Worm (Caenorhabditis elegans) whole organism, late embryonic: ENCODE data around the gene srh-245.

ENCODE experiments used
- C08G9.2 ChIP-seq: sonication (generic microtip); optimal IDR thresholded peaks from 2 replicates; lab custom pipeline; 2016; ENCODE audit warnings: mild to moderate bottlenecking, missing genetic modification characterization, moderate library complexity, missing compliant biosample characterization
- F13H6.1 ChIP-seq: sonication (generic microtip); optimal IDR thresholded peaks from 2 replicates; lab custom pipeline; 2016; ENCODE audit warnings: missing genetic modification characterization, missing compliant biosample characterization
- K09A11.1 ChIP-seq: sonication (generic microtip); optimal IDR thresholded peaks from 2 replicates; lab custom pipeline; 2017; ENCODE audit warnings: antibody characterized with exemption, mild to moderate bottlenecking, missing genetic modification characterization, missing compliant biosample characterization; ENCODE audit not compliant: insufficient read depth
- ama-1 ChIP-seq: fragments of 150-350 bp; optimal IDR thresholded peaks from 2 replicates; lab custom pipeline; 2014
- ceh-14 ChIP-seq: sonication (generic microtip); optimal IDR thresholded peaks from 2 replicates; lab custom pipeline; 2016; ENCODE audit warnings: missing genotype, missing genetic modification characterization, missing compliant biosample characterization
- ceh-18 ChIP-seq: sonication (generic microtip); optimal IDR thresholded peaks from 2 replicates; lab custom pipeline; 2016; ENCODE audit warnings: missing genetic modification characterization, missing compliant biosample characterization
- ceh-19 ChIP-seq: fragments of 200-800 bp; sonication (Bioruptor generic); optimal IDR thresholded peaks from 2 replicates; lab custom pipeline; 2018; ENCODE audit warnings: mild to moderate bottlenecking, missing genetic modification characterization, missing compliant biosample characterization
- ceh-2 ChIP-seq: sonication (generic microtip); optimal IDR thresholded peaks from 2 replicates; lab custom pipeline; 2016; ENCODE audit warnings: missing genotype, missing genetic modification characterization, missing compliant biosample characterization
- ceh-22 ChIP-seq: sonication (generic microtip); optimal IDR thresholded peaks from 2 replicates; lab custom pipeline; 2017; ENCODE audit warnings: missing biosample characterization, missing genetic modification characterization
- ceh-24 ChIP-seq: sonication (generic microtip); optimal IDR thresholded peaks from 2 replicates; lab custom pipeline; 2016; ENCODE audit warnings: mild to moderate bottlenecking, missing genetic modification characterization, missing compliant biosample characterization
- ceh-30 ChIP-seq: fragments of 150-350 bp; optimal IDR thresholded peaks from 2 replicates; lab custom pipeline; 2014; ENCODE audit warnings: missing biosample characterization, missing genetic modification characterization
- ceh-31 ChIP-seq: sonication (generic microtip); optimal IDR thresholded peaks from 2 replicates; lab custom pipeline; 2016; ENCODE audit warnings: missing genetic modification characterization, missing compliant biosample characterization
- ceh-48 ChIP-seq: sonication (generic microtip); optimal IDR thresholded peaks from 2 replicates; lab custom pipeline; 2016; ENCODE audit warnings: missing genetic modification characterization, inconsistent platforms, missing compliant biosample characterization
- che-1 ChIP-seq: sonication (generic microtip); optimal IDR thresholded peaks from 2 replicates; lab custom pipeline; 2016; ENCODE audit warnings: mild to moderate bottlenecking, missing genetic modification characterization, missing compliant biosample characterization
- dmd-4 ChIP-seq: sonication (generic microtip); optimal IDR thresholded peaks from 2 replicates; lab custom pipeline; 2016; ENCODE audit warnings: borderline replicate concordance, missing genetic modification characterization, missing compliant biosample characterization
- eyg-1 ChIP-seq: sonication (generic microtip); optimal IDR thresholded peaks from 2 replicates; lab custom pipeline; 2016; ENCODE audit warnings: missing genotype, missing genetic modification characterization, missing compliant biosample characterization
- fkh-6 ChIP-seq: sonication (generic microtip); optimal IDR thresholded peaks from 2 replicates; lab custom pipeline; 2016; ENCODE audit warnings: missing genetic modification characterization, missing compliant biosample characterization
- gmeb-2 ChIP-seq: sonication (generic microtip); optimal IDR thresholded peaks from 2 replicates; lab custom pipeline; 2016; ENCODE audit warnings: missing genetic modification characterization, inconsistent platforms, missing compliant biosample characterization
- hlh-13 ChIP-seq: fragments of 200-800 bp; sonication (Bioruptor generic); optimal IDR thresholded peaks from 2 replicates; lab custom pipeline; 2018; ENCODE audit warnings: mild to moderate bottlenecking, missing genetic modification characterization, missing compliant biosample characterization
- madf-2 ChIP-seq: sonication (generic microtip); optimal IDR thresholded peaks from 2 replicates; lab custom pipeline; 2017; ENCODE audit warnings: missing genetic modification characterization, missing compliant biosample characterization
- nhr-232 ChIP-seq: sonication (generic microtip); optimal IDR thresholded peaks from 2 replicates; lab custom pipeline; 2016; ENCODE audit warnings: missing genetic modification characterization, missing compliant biosample characterization
- odd-2 ChIP-seq: sonication (generic microtip); optimal IDR thresholded peaks from 2 replicates; lab custom pipeline; 2017; ENCODE audit warnings: antibody characterized with exemption, mild to moderate bottlenecking, missing genetic modification characterization, missing compliant biosample characterization
- pat-9 ChIP-seq: fragments of 200-800 bp; sonication (Bioruptor generic); optimal IDR thresholded peaks from 2 replicates; lab custom pipeline; 2018; ENCODE audit warnings: mild to moderate bottlenecking, missing genetic modification characterization, moderate library complexity, missing compliant biosample characterization
- pqm-1 ChIP-seq: sonication (generic microtip); optimal IDR thresholded peaks from 2 replicates; lab custom pipeline; 2016; ENCODE audit warnings: missing genetic modification characterization, missing compliant biosample characterization
- pros-1 ChIP-seq: fragments of 150-350 bp; optimal IDR thresholded peaks from 2 replicates; lab custom pipeline; 2014; ENCODE audit warnings: missing biosample characterization, missing genetic modification reagents, missing genetic modification characterization
- ref-2 ChIP-seq: sonication (generic microtip); optimal IDR thresholded peaks from 2 replicates; lab custom pipeline; 2016; ENCODE audit warnings: missing genetic modification characterization, missing compliant biosample characterization
- rnt-1 ChIP-seq: sonication (generic microtip); optimal IDR thresholded peaks from 2 replicates; lab custom pipeline; 2016; ENCODE audit warnings: missing genetic modification characterization, missing compliant biosample characterization
- sdc-2 ChIP-seq: sonication (generic microtip); optimal IDR thresholded peaks from 2 replicates; lab custom pipeline; 2016; ENCODE audit warnings: missing genotype, missing genetic modification characterization, missing compliant biosample characterization
- sox-2 ChIP-seq: fragments of 200-800 bp; sonication (Bioruptor generic); IDR thresholded peaks from 2 replicates; pipeline ENCODE4 v1.3.6; 2022; ENCODE audit warnings: missing genetic modification reagents, missing genetic modification characterization, missing compliant biosample characterization
- sox-4 ChIP-seq: sonication (generic microtip); optimal IDR thresholded peaks from 2 replicates; lab custom pipeline; 2017; ENCODE audit warnings: mild to moderate bottlenecking, missing genetic modification characterization, inconsistent platforms, missing compliant biosample characterization
- syd-9 ChIP-seq: sonication (generic microtip); optimal IDR thresholded peaks from 2 replicates; lab custom pipeline; 2016; ENCODE audit warnings: mild to moderate bottlenecking, missing genetic modification characterization, moderate library complexity, missing compliant biosample characterization
- tbx-7 ChIP-seq: sonication (generic microtip); optimal IDR thresholded peaks from 2 replicates; lab custom pipeline; 2016; ENCODE audit warnings: missing genotype, missing genetic modification characterization, missing compliant biosample characterization
- ttx-3 ChIP-seq: sonication (generic microtip); optimal IDR thresholded peaks from 2 replicates; lab custom pipeline; 2016; ENCODE audit warnings: missing genetic modification reagents, missing genetic modification characterization, missing compliant biosample characterization
- unc-3 ChIP-seq, 2 experiments: fragments of 200-800 bp in 1 of 2; sonication (Bioruptor generic) in 1 of 2; sonication (generic microtip) in 1 of 2; conservative IDR thresholded peaks in 1 of 2; optimal IDR thresholded peaks in 1 of 2; 2 replicates each; pipeline versions ENCODE4 v1.3.6 to Lab custom; 2016 to 2022; ENCODE audit warnings: missing compliant biosample characterization in 2 of 2, missing genetic modification characterization in 2 of 2, missing genetic modification reagents in 1 of 2
- unc-86 ChIP-seq: sonication (generic microtip); optimal IDR thresholded peaks from 2 replicates; lab custom pipeline; 2016; ENCODE audit warnings: missing genetic modification characterization, missing compliant biosample characterization
- zip-5 ChIP-seq: sonication (generic microtip); optimal IDR thresholded peaks from 2 replicates; lab custom pipeline; 2016; ENCODE audit warnings: missing genetic modification characterization, missing compliant biosample characterization
- ztf-16 ChIP-seq: sonication (generic microtip); optimal IDR thresholded peaks from 2 replicates; lab custom pipeline; 2017; ENCODE audit warnings: missing genetic modification characterization, missing compliant biosample characterization

The srh-245 gene

ce11 chrV:676550-677084 lies 20.9 kb upstream of the srh-245 start, which contains the start of the genes fbxa-72 and srx-21:
Gene fbxa-72 (minus strand): TSS chrV:676753.
Gene srx-21 (plus strand): TSS chrV:677034.
- no peak for TF ChIP-seq ceh-14 (tag; lab: Kevin White, UChicago)
- no peak for TF ChIP-seq nhr-232 (tag; lab: Kevin White, UChicago)
- no peak for TF ChIP-seq sox-2 (GFP tag; lab: Robert Waterston, UW)
- TF ChIP-seq rnt-1 (tag; lab: Kevin White, UChicago), result no peak

- TF ChIP-seq ceh-24 (tag; lab: Kevin White, UChicago) (no peak), ref-2 (tag; lab: Kevin White, UChicago) (no peak), F13H6.1 (tag; lab: Kevin White, UChicago) (no peak), gmeb-2 (no peak), eyg-1 (tag; lab: Kevin White, UChicago) (no peak), tbx-7 (tag; lab: Kevin White, UChicago) (no peak), ceh-18 (no peak), pros-1 (no peak), sdc-2 (tag; lab: Kevin White, UChicago) (no peak), ceh-30 (tag; lab: Kevin White, UChicago) (no peak), ceh-31 (no peak), odd-2 (no peak), ztf-16 (no peak), ceh-48 (no peak), madf-2 (tag; lab: Kevin White, UChicago) (no peak), C08G9.2 (tag; lab: Kevin White, UChicago) (no peak), unc-86 (tag; lab: Kevin White, UChicago) (no peak), che-1 (tag; lab: Kevin White, UChicago) (no peak)
These were observed 20.4 kb upstream of the srh-245 start for ce11 chrV:676090-676489.

ce11 chrV:674213-674612 lies 18.5 kb upstream of the srh-245 start, which contains the start of gene sru-25:
Gene sru-25 (minus strand): TSS chrV:674313.
- TF ChIP-seq dmd-4 (tag; lab: Kevin White, UChicago), result no peak

ce11 chrV:671342-671741 lies 15.6 kb upstream of the srh-245 start, which contains the start of gene sru-24:
Gene sru-24 (minus strand): TSS chrV:671442.
- TF ChIP-seq hlh-13 (no peak), unc-3 (GFP tag; conservative IDR thresholded peaks at IDR 0.05; lab: Robert Waterston, UW) (no peak), unc-3 (tag; optimal IDR thresholded peaks at IDR 0.05; lab: Kevin White, UChicago) (no peak), ceh-19 (GFP tag; lab: Kevin White, UChicago) (no peak), ceh-48 (no peak), fkh-6 (tag; lab: Kevin White, UChicago) (no peak), pat-9 (no peak), ama-1 (lab: Kevin White, UChicago) (no peak), ceh-22 (no peak), zip-5 (tag; lab: Kevin White, UChicago) (no peak), che-1 (tag; lab: Kevin White, UChicago) (no peak), tbx-7 (tag; lab: Kevin White, UChicago) (no peak), ceh-31 (no peak), K09A11.1 (no peak), ttx-3 (tag; lab: Kevin White, UChicago) (no peak), ceh-24 (tag; lab: Kevin White, UChicago) (no peak), sox-4 (tag; lab: Kevin White, UChicago) (no peak), pqm-1 (tag; lab: Kevin White, UChicago) (no peak), syd-9 (tag; lab: Kevin White, UChicago) (no peak), ceh-2 (tag; lab: Kevin White, UChicago) (no peak), gmeb-2 (no peak)
